Worm (Caenorhabditis elegans) whole organism, mixed stage, embryonic: ENCODE data around the gene T05A8.11.

Experiments used
- blmp-1 ChIP-seq: fragments of 150-350 bp; optimal IDR thresholded peaks from 2 replicates; lab custom pipeline; 2014; ENCODE audit warnings: missing biosample characterization, missing genetic modification characterization
- ceh-43 ChIP-seq: fragments of 200-800 bp; sonication (Bioruptor generic); optimal IDR thresholded peaks from 2 replicates; lab custom pipeline; 2018; ENCODE audit warnings: mild to moderate bottlenecking, missing genetic modification characterization, moderate library complexity, missing compliant biosample characterization
- elt-1 ChIP-seq: sonication (generic microtip); optimal IDR thresholded peaks from 2 replicates; lab custom pipeline; 2017; ENCODE audit warnings: missing genetic modification characterization, mild to moderate bottlenecking, missing compliant biosample characterization, antibody characterized with exemption, moderate library complexity, borderline replicate concordance; ENCODE audit not compliant: insufficient read depth
- elt-3 ChIP-seq: fragments of 150-350 bp; optimal IDR thresholded peaks from 2 replicates; lab custom pipeline; 2014; ENCODE audit warnings: missing biosample characterization, missing genetic modification characterization
- mep-1 ChIP-seq: fragments of 150-350 bp; optimal IDR thresholded peaks from 2 replicates; lab custom pipeline; 2017; ENCODE audit warnings: missing biosample characterization, missing genetic modification reagents, missing genetic modification characterization, inconsistent platforms
- nhr-12 ChIP-seq: fragments of 150-350 bp; optimal IDR thresholded peaks from 2 replicates; lab custom pipeline; 2014; ENCODE audit warnings: missing biosample characterization, missing genetic modification characterization
- nhr-76 ChIP-seq: sonication (generic microtip); optimal IDR thresholded peaks from 2 replicates; lab custom pipeline; 2017; ENCODE audit warnings: missing biosample characterization, missing genetic modification characterization
- pha-4 ChIP-seq: fragments of 150-350 bp; optimal IDR thresholded peaks from 2 replicates; lab custom pipeline; 2018; ENCODE audit warnings: missing biosample characterization, missing genetic modification reagents, missing genetic modification characterization
- sptf-1 ChIP-seq: sonication (generic microtip); optimal IDR thresholded peaks from 2 replicates; lab custom pipeline; 2017; ENCODE audit warnings: mild to moderate bottlenecking, missing genetic modification characterization, moderate library complexity, missing compliant biosample characterization
- tbx-8 ChIP-seq: fragments of 200-800 bp; sonication (Bioruptor generic); optimal IDR thresholded peaks from 2 replicates; lab custom pipeline; 2018; ENCODE audit warnings: mild to moderate bottlenecking, missing genetic modification characterization, moderate library complexity, missing compliant biosample characterization
- unc-120 ChIP-seq: sonication (generic microtip); optimal IDR thresholded peaks from 2 replicates; lab custom pipeline; 2017; ENCODE audit warnings: missing genetic modification characterization, missing compliant biosample characterization; ENCODE audit not compliant: poor library complexity, severe bottlenecking
- unc-39 ChIP-seq: fragments of 150-350 bp; optimal IDR thresholded peaks from 2 replicates; lab custom pipeline; 2014; ENCODE audit warnings: missing biosample characterization, missing genetic modification characterization
- unc-62 ChIP-seq: fragments of 150-350 bp; optimal IDR thresholded peaks from 2 replicates; lab custom pipeline; 2014; ENCODE audit warnings: missing biosample characterization, missing genetic modification reagents, missing genetic modification characterization
- ztf-11 ChIP-seq: fragments of 150-350 bp; optimal IDR thresholded peaks from 2 replicates; lab custom pipeline; 2014; ENCODE audit warnings: missing biosample characterization, missing genetic modification characterization

ce11 chrII:2739619-2740018, 14.2 kb upstream of the T05A8.11 start, which contains the start of gene T05A8.6:
- TF ChIP-seq nhr-12 (no peak), elt-1 (tag; lab: Kevin White, UChicago) (no peak), ceh-43 (GFP tag; lab: Kevin White, UChicago) (no peak), mep-1 (no peak), nhr-76 (tag; lab: Kevin White, UChicago) (no peak), ztf-11 (tag; lab: Kevin White, UChicago) (no peak), sptf-1 (no peak), unc-120 (tag; lab: Kevin White, UChicago) (no peak), tbx-8 (no peak), unc-62 (GFP tag; lab: Kevin White, UChicago) (no peak), elt-3 (tag; lab: Kevin White, UChicago) (no peak), unc-39 (tag; lab: Kevin White, UChicago) (no peak), blmp-1 (tag; lab: Kevin White, UChicago) (no peak), pha-4 (tag; lab: Kevin White, UChicago) (no peak)
